Worm (Caenorhabditis elegans): ENCODE measurements around the gene pam-1.

pam-1 gene

ce11 chrIV:7507841-7508509 lies 42.6 kb downstream of the pam-1 start, which contains the start of the genes vdac-1 and R05G6.5 (continued):
- TF ChIP-seq sma-9 (GFP tag; optimal IDR thresholded peaks at IDR 0.05) (peak; percentile 59), sma-9 (tag; optimal IDR thresholded peaks at IDR 0.05) (no peak), Y55F3AM.14 (GFP tag; optimal IDR thresholded peaks at IDR 0.05) (no peak)

ce11 chrIV:7507305-7507704 lies 43.3 kb downstream of the pam-1 start:
- no peak for TF ChIP-seq nhr-23 (tag; optimal IDR thresholded peaks at IDR 0.05)
- TF ChIP-seq peb-1 (tag; optimal IDR thresholded peaks at IDR 0.05) = no peak
- peak; percentile 24 for TF ChIP-seq C34F6.9 (tag; optimal IDR thresholded peaks at IDR 0.05)
- no peak for TF ChIP-seq nhr-237 (tag; optimal IDR thresholded peaks at IDR 0.05)
- TF ChIP-seq Y55F3AM.14 (GFP tag; optimal IDR thresholded peaks at IDR 0.05) = no peak
- TF ChIP-seq mdl-1 (tag; optimal IDR thresholded peaks at IDR 0.05) = peak in 1 of 2 experiments; percentile 1
- no peak for TF ChIP-seq mbf-1 (tag; optimal IDR thresholded peaks at IDR 0.05)
- no peak for TF ChIP-seq ceh-82 (tag; optimal IDR thresholded peaks at IDR 0.05)
- peak; percentile 35 for TF ChIP-seq ama-1 (optimal IDR thresholded peaks at IDR 0.05)
- no peak for TF ChIP-seq lin-11 (tag; optimal IDR thresholded peaks at IDR 0.05)
- TF ChIP-seq dmd-4 (tag; optimal IDR thresholded peaks at IDR 0.05) = no peak
- TF ChIP-seq nhr-12 (tag; optimal IDR thresholded peaks at IDR 0.05) = no peak
- TF ChIP-seq gmeb-1 (tag; optimal IDR thresholded peaks at IDR 0.05) = peak; percentile 56
- TF ChIP-seq nhr-77 (tag; optimal IDR thresholded peaks at IDR 0.05) = no peak
- no peak for TF ChIP-seq R02D3.7 (tag; optimal IDR thresholded peaks at IDR 0.05)
- TF ChIP-seq lin-13 (GFP tag; optimal IDR thresholded peaks at IDR 0.05) = peak; percentile 21
- peak; percentile 58 for TF ChIP-seq nhr-25 (tag; optimal IDR thresholded peaks at IDR 0.05)
- TF ChIP-seq mab-5 (tag; optimal IDR thresholded peaks at IDR 0.05) = no peak
- peak; percentile 28 for TF ChIP-seq sma-3 (GFP tag; optimal IDR thresholded peaks at IDR 0.05)
- peak; percentile 65 for TF ChIP-seq nhr-21 (tag; optimal IDR thresholded peaks at IDR 0.05)
- TF ChIP-seq nhr-129 (tag; optimal IDR thresholded peaks at IDR 0.05) = peak; percentile 99
- TF ChIP-seq unc-62 (GFP tag; optimal IDR thresholded peaks at IDR 0.05) = no peak
- TF ChIP-seq crh-2 (tag; optimal IDR thresholded peaks at IDR 0.05) = peak; percentile 29
- TF ChIP-seq skn-1 (tag; optimal IDR thresholded peaks at IDR 0.05) = no peak
- TF ChIP-seq egl-27 (tag; optimal IDR thresholded peaks at IDR 0.05) = no peak
- TF ChIP-seq elt-1 (tag; optimal IDR thresholded peaks at IDR 0.05) = no peak
- TF ChIP-seq sma-9 (GFP tag; optimal IDR thresholded peaks at IDR 0.05) = peak; percentile 62
- TF ChIP-seq sma-9 (tag; optimal IDR thresholded peaks at IDR 0.05) = no peak
- no peak for TF ChIP-seq elt-3 (tag; optimal IDR thresholded peaks at IDR 0.05)
- no peak for TF ChIP-seq nhr-11 (tag; optimal IDR thresholded peaks at IDR 0.05)
- peak; percentile 35 for TF ChIP-seq F13H6.1 (tag; optimal IDR thresholded peaks at IDR 0.05)
- TF ChIP-seq lin-39 (tag; optimal IDR thresholded peaks at IDR 0.05) = no peak
- TF ChIP-seq unc-39 (tag; optimal IDR thresholded peaks at IDR 0.05) = no peak
- TF ChIP-seq ztf-1 (GFP tag; conservative IDR thresholded peaks at IDR 0.05) = no peak
- TF ChIP-seq ceh-16 (tag; optimal IDR thresholded peaks at IDR 0.05) = no peak
- no peak for TF ChIP-seq ztf-4 (tag; optimal IDR thresholded peaks at IDR 0.05)
- TF ChIP-seq blmp-1 (tag; optimal IDR thresholded peaks at IDR 0.05; ENCODE audit: insufficient read depth) = no peak
- TF ChIP-seq alr-1 (tag; optimal IDR thresholded peaks at IDR 0.05) = no peak
- TF ChIP-seq unc-55 (GFP tag; optimal IDR thresholded peaks at IDR 0.05) = no peak
- TF ChIP-seq nhr-10 (tag; optimal IDR thresholded peaks at IDR 0.05) = no peak
- TF ChIP-seq lsy-2 (tag; optimal IDR thresholded peaks at IDR 0.05) = peak in 1 of 2 experiments; percentile 61
- TF ChIP-seq snpc-4 (tag; optimal IDR thresholded peaks at IDR 0.05) = no peak
- TF ChIP-seq sem-4 (tag; optimal IDR thresholded peaks at IDR 0.05) = peak; percentile 22

- TF ChIP-seq mab-5 (tag; optimal IDR thresholded peaks at IDR 0.05) = no peak
- TF ChIP-seq egl-27 (tag; optimal IDR thresholded peaks at IDR 0.05) = no peak
- TF ChIP-seq ama-1 (optimal IDR thresholded peaks at IDR 0.05) = no peak
- no peak for TF ChIP-seq nhr-237 (tag; optimal IDR thresholded peaks at IDR 0.05)
- TF ChIP-seq elt-1 (tag; optimal IDR thresholded peaks at IDR 0.05) = no peak
- TF ChIP-seq alr-1 (tag; optimal IDR thresholded peaks at IDR 0.05) = no peak
- TF ChIP-seq lsy-2 (tag; optimal IDR thresholded peaks at IDR 0.05) = no peak
- TF ChIP-seq skn-1 (tag; optimal IDR thresholded peaks at IDR 0.05) = no peak
- no peak for TF ChIP-seq crh-2 (tag; optimal IDR thresholded peaks at IDR 0.05)
- no peak for TF ChIP-seq dmd-4 (tag; optimal IDR thresholded peaks at IDR 0.05)
- no peak for TF ChIP-seq fos-1 (tag; optimal IDR thresholded peaks at IDR 0.05)
Measured at ce11 chrIV:7506711-7507110, 43.9 kb downstream of the pam-1 start.

Measured in whole organism, L2 larva.